Fruit fly (Drosophila melanogaster) whole organism, embryonic: Measurements from ENCODE around the gene Cyp4d14.
A peak's percentile ranks its signal among the peaks of the same experiment; 100 is the strongest.

Source experiments
- Adf1 ChIP-seq: fragments of 200-800 bp; sonication (Bioruptor generic); IDR thresholded peaks from 2 replicates; pipeline ENCODE4 v1.3.6; 2022; ENCODE audit warnings: missing biosample characterization, missing genetic modification characterization
- Atf6 ChIP-seq: fragments of 200-800 bp; sonication (Bioruptor generic); IDR thresholded peaks from 2 replicates; pipeline ENCODE4 v1.3.6; 2022; ENCODE audit warnings: missing biosample characterization, missing genetic modification characterization
- Bgb ChIP-seq: fragments of 200-800 bp; sonication (Bioruptor generic); IDR thresholded peaks from 2 replicates; pipeline ENCODE4 v1.3.6; 2022; ENCODE audit warnings: missing biosample characterization, missing genetic modification characterization; ENCODE audit not compliant: partially characterized antibody
- CG1024 ChIP-seq: fragments of 200-800 bp; sonication (Bioruptor generic); IDR thresholded peaks from 2 replicates; pipeline ENCODE4 v1.3.6; 2022; ENCODE audit warnings: missing biosample characterization, missing genetic modification characterization
- CG10321 ChIP-seq: fragments of 200-800 bp; sonication (Bioruptor generic); IDR thresholded peaks from 2 replicates; pipeline ENCODE4 v1.3.6; 2022; ENCODE audit warnings: missing biosample characterization, missing genetic modification characterization
- CG11560 ChIP-seq: fragments of 200-800 bp; sonication (Bioruptor generic); IDR thresholded peaks from 3 replicates; pipeline ENCODE4 v1.3.6; 2022; ENCODE audit warnings: missing biosample characterization, missing genetic modification characterization
- CG11723 ChIP-seq: fragments of 200-800 bp; sonication (Bioruptor generic); optimal IDR thresholded peaks from 2 replicates; lab custom pipeline; 2017; ENCODE audit warnings: missing biosample characterization, mild to moderate bottlenecking, missing genetic modification characterization
- CG13894 ChIP-seq: fragments of 200-800 bp; sonication (Bioruptor generic); optimal IDR thresholded peaks from 3 replicates; lab custom pipeline; 2018; ENCODE audit warnings: missing biosample characterization, mild to moderate bottlenecking, missing genetic modification characterization, moderate library complexity
- CG14667 ChIP-seq: fragments of 200-800 bp; sonication (Bioruptor generic); IDR thresholded peaks from 2 replicates; pipeline ENCODE4 v1.3.6; 2022; ENCODE audit warnings: missing biosample characterization, missing genetic modification characterization
- CG15514 ChIP-seq: fragments of 200-800 bp; sonication (Bioruptor generic); optimal IDR thresholded peaks from 3 replicates; lab custom pipeline; 2017; ENCODE audit warnings: missing biosample characterization, missing genetic modification characterization, mild to moderate bottlenecking, moderate library complexity, missing genetic modification reagents
- CG1603 ChIP-seq: fragments of 200-800 bp; sonication (Bioruptor generic); optimal IDR thresholded peaks from 2 replicates; lab custom pipeline; 2019; ENCODE audit warnings: missing biosample characterization, mild to moderate bottlenecking, missing genetic modification characterization, moderate library complexity
- CG17385 ChIP-seq: fragments of 200-800 bp; sonication (Bioruptor generic); optimal IDR thresholded peaks from 3 replicates; lab custom pipeline; 2018; ENCODE audit warnings: missing biosample characterization, mild to moderate bottlenecking, missing genetic modification characterization
- CG1792 ChIP-seq: fragments of 200-800 bp; sonication (Bioruptor generic); optimal IDR thresholded peaks from 2 replicates; lab custom pipeline; 2016; ENCODE audit warnings: missing biosample characterization, missing genetic modification characterization
- CG2120 ChIP-seq: fragments of 200-800 bp; sonication (Bioruptor generic); optimal IDR thresholded peaks from 3 replicates; lab custom pipeline; 2016; ENCODE audit warnings: missing biosample characterization, missing genetic modification characterization
- CG2199 ChIP-seq: fragments of 200-800 bp; sonication (Bioruptor generic); IDR thresholded peaks from 3 replicates; pipeline ENCODE4 v1.3.6; 2022; ENCODE audit warnings: missing biosample characterization, missing genetic modification characterization
- CG2678 ChIP-seq: fragments of 200-800 bp; sonication (Bioruptor generic); optimal IDR thresholded peaks from 3 replicates; lab custom pipeline; 2019; ENCODE audit warnings: missing biosample characterization, mild to moderate bottlenecking, missing genetic modification characterization, moderate library complexity
- CG2712 ChIP-seq: fragments of 200-800 bp; optimal IDR thresholded peaks from 3 replicates; lab custom pipeline; 2019; ENCODE audit warnings: missing biosample characterization, mild to moderate bottlenecking, missing genetic modification characterization, moderate library complexity
- CG3065 ChIP-seq: fragments of 200-800 bp; sonication (Bioruptor generic); optimal IDR thresholded peaks from 2 replicates; lab custom pipeline; 2016; ENCODE audit warnings: missing biosample characterization, missing genetic modification characterization
- CG34422 ChIP-seq: fragments of 200-800 bp; sonication (Bioruptor generic); IDR thresholded peaks from 3 replicates; pipeline ENCODE4 v1.3.6; 2022; ENCODE audit warnings: missing biosample characterization, missing genetic modification characterization
- CG4854 ChIP-seq: fragments of 200-800 bp; sonication (Bioruptor generic); optimal IDR thresholded peaks from 2 replicates; lab custom pipeline; 2016; ENCODE audit warnings: missing biosample characterization, missing genetic modification characterization, inconsistent platforms
- CG7357 ChIP-seq: fragments of 200-800 bp; sonication (Bioruptor generic); IDR thresholded peaks from 3 replicates; pipeline ENCODE4 v1.3.6; 2022; ENCODE audit warnings: missing biosample characterization, missing genetic modification characterization
- CG7372 ChIP-seq: fragments of 200-800 bp; sonication (Bioruptor generic); IDR thresholded peaks from 2 replicates; pipeline ENCODE4 v1.3.6; 2022; ENCODE audit warnings: missing biosample characterization, missing genetic modification characterization
- CG8359 ChIP-seq: fragments of 200-800 bp; sonication (Bioruptor generic); optimal IDR thresholded peaks from 2 replicates; lab custom pipeline; 2017; ENCODE audit warnings: missing biosample characterization, mild to moderate bottlenecking, missing genetic modification characterization, borderline replicate concordance
- Camta ChIP-seq: fragments of 200-800 bp; sonication (Bioruptor generic); optimal IDR thresholded peaks from 2 replicates; lab custom pipeline; 2016; ENCODE audit warnings: missing biosample characterization, missing genetic modification characterization
- Chrac-16 ChIP-seq: fragments of 200-800 bp; sonication (Bioruptor generic); optimal IDR thresholded peaks from 3 replicates; lab custom pipeline; 2016; ENCODE audit warnings: missing biosample characterization, missing genetic modification characterization
- Deaf1 ChIP-seq: fragments of 200-800 bp; optimal IDR thresholded peaks from 3 replicates; lab custom pipeline; 2019; ENCODE audit warnings: missing biosample characterization, mild to moderate bottlenecking, missing genetic modification characterization, moderate library complexity
- Gsc ChIP-seq: fragments of 200-800 bp; sonication (Bioruptor generic); IDR thresholded peaks from 2 replicates; pipeline ENCODE4 v1.3.6; 2022; ENCODE audit warnings: missing biosample characterization, missing genetic modification characterization
- HmgD ChIP-seq: fragments of 200-800 bp; sonication (Bioruptor generic); optimal IDR thresholded peaks from 3 replicates; lab custom pipeline; 2016; ENCODE audit warnings: missing biosample characterization, missing genetic modification characterization
- Opbp ChIP-seq: fragments of 200-800 bp; sonication (Bioruptor generic); IDR thresholded peaks from 3 replicates; pipeline ENCODE4 v1.3.6; 2022; ENCODE audit warnings: missing biosample characterization, missing genetic modification characterization; ENCODE audit not compliant: partially characterized antibody
- Poxn ChIP-seq: fragments of 200-800 bp; sonication (Bioruptor generic); IDR thresholded peaks from 2 replicates; pipeline ENCODE4 v1.3.6; 2022; ENCODE audit warnings: missing biosample characterization, missing genetic modification characterization
- Six4 ChIP-seq: fragments of 200-800 bp; sonication (Bioruptor generic); optimal IDR thresholded peaks from 2 replicates; lab custom pipeline; 2016; ENCODE audit warnings: missing biosample characterization, missing genetic modification characterization
- Stat92E ChIP-seq, 3 experiments: fragments of >200 bp in 2 of 3; fragments of 200-800 bp in 1 of 3; sonication (Bioruptor generic) in 1 of 3; optimal IDR thresholded peaks; 2 replicates each; lab custom pipeline; 2017 to 2019; ENCODE audit warnings: missing biosample characterization in 3 of 3, missing genetic modification characterization in 3 of 3, mild to moderate bottlenecking in 1 of 3, moderate library complexity in 1 of 3
- YL-1 ChIP-seq: fragments of 200-800 bp; sonication (Bioruptor generic); optimal IDR thresholded peaks from 3 replicates; lab custom pipeline; 2017; ENCODE audit warnings: missing biosample characterization, mild to moderate bottlenecking, missing genetic modification characterization
- bbx ChIP-seq: fragments of 200-800 bp; sonication (Bioruptor generic); IDR thresholded peaks from 2 replicates; pipeline ENCODE4 v1.3.6; 2022; ENCODE audit warnings: missing biosample characterization, missing genetic modification characterization; ENCODE audit not compliant: partially characterized antibody
- bsh ChIP-seq, 2 experiments: fragments of 200-800 bp; sonication (Bioruptor generic); optimal IDR thresholded peaks; 2 replicates each; lab custom pipeline; 2017 to 2018; ENCODE audit warnings: mild to moderate bottlenecking in 2 of 2, missing biosample characterization in 2 of 2, missing genetic modification characterization in 2 of 2, moderate library complexity in 1 of 2
- cg ChIP-seq: fragments of 200-800 bp; sonication (Bioruptor generic); optimal IDR thresholded peaks from 3 replicates; lab custom pipeline; 2019; ENCODE audit warnings: missing biosample characterization, mild to moderate bottlenecking, missing genetic modification characterization, moderate library complexity
- chn ChIP-seq: fragments of 200-800 bp; sonication (Bioruptor generic); optimal IDR thresholded peaks from 2 replicates; lab custom pipeline; 2016; ENCODE audit warnings: missing biosample characterization, missing genetic modification characterization
- corto ChIP-seq: fragments of 200-800 bp; sonication (Bioruptor generic); optimal IDR thresholded peaks from 2 replicates; lab custom pipeline; 2016; ENCODE audit warnings: missing biosample characterization, mild to moderate bottlenecking, missing genetic modification characterization, moderate library complexity
- crol ChIP-seq: fragments of 200-800 bp; sonication (Bioruptor generic); IDR thresholded peaks from 2 replicates; pipeline ENCODE4 v1.3.6; 2022; ENCODE audit warnings: missing biosample characterization, missing genetic modification characterization
- gce ChIP-seq: fragments of 200-800 bp; sonication (Bioruptor generic); IDR thresholded peaks from 3 replicates; pipeline ENCODE4 v1.3.6; 2022; ENCODE audit warnings: missing biosample characterization, missing genetic modification characterization
- gem ChIP-seq: fragments of 200-800 bp; sonication (Bioruptor generic); optimal IDR thresholded peaks from 2 replicates; lab custom pipeline; 2019; ENCODE audit warnings: missing biosample characterization, mild to moderate bottlenecking, missing genetic modification characterization, moderate library complexity
- grau ChIP-seq: fragments of 200-800 bp; optimal IDR thresholded peaks from 3 replicates; lab custom pipeline; 2019; ENCODE audit warnings: missing biosample characterization, mild to moderate bottlenecking, missing genetic modification characterization, moderate library complexity
- gsb-n ChIP-seq: fragments of 200-800 bp; sonication (Bioruptor generic); optimal IDR thresholded peaks from 3 replicates; lab custom pipeline; 2018; ENCODE audit warnings: missing biosample characterization, mild to moderate bottlenecking, missing genetic modification characterization
- onecut ChIP-seq: fragments of 200-800 bp; sonication (Bioruptor generic); IDR thresholded peaks from 2 replicates; pipeline ENCODE4 v1.3.6; 2022; ENCODE audit warnings: missing biosample characterization, missing genetic modification characterization
- peb ChIP-seq: fragments of 200-800 bp; sonication (Bioruptor generic); IDR thresholded peaks from 2 replicates; pipeline ENCODE4 v1.3.6; 2022; ENCODE audit warnings: missing biosample characterization, missing genetic modification characterization
- pita ChIP-seq: fragments of 200-800 bp; sonication (Bioruptor generic); optimal IDR thresholded peaks from 2 replicates; lab custom pipeline; 2017; ENCODE audit warnings: missing biosample characterization, mild to moderate bottlenecking, missing genetic modification characterization
- sd ChIP-seq: fragments of 200-800 bp; sonication (Bioruptor generic); optimal IDR thresholded peaks from 3 replicates; lab custom pipeline; 2018; ENCODE audit warnings: missing biosample characterization, mild to moderate bottlenecking, missing genetic modification characterization, moderate library complexity
- sens ChIP-seq: fragments of 200-800 bp; sonication (Bioruptor generic); peaks from one replicate; lab custom pipeline; 2016; ENCODE audit warnings: missing biosample characterization, missing genetic modification characterization
- sisA ChIP-seq: fragments of 200-800 bp; sonication (Bioruptor generic); IDR thresholded peaks from 2 replicates; pipeline ENCODE4 v1.3.6; 2022; ENCODE audit warnings: missing biosample characterization, missing genetic modification characterization
- slbo ChIP-seq: fragments of 200-800 bp; sonication (Bioruptor generic); IDR thresholded peaks from 2 replicates; pipeline ENCODE4 v1.3.6; 2022; ENCODE audit warnings: missing biosample characterization, missing genetic modification characterization
- tio ChIP-seq: fragments of 200-800 bp; sonication (Bioruptor generic); optimal IDR thresholded peaks from 2 replicates; lab custom pipeline; 2017; ENCODE audit warnings: missing biosample characterization, missing genetic modification characterization, inconsistent platforms

The Cyp4d14 gene

dm6 chrX:2155868-2156267 is 19.2 kb downstream of the Cyp4d14 start:
- TF ChIP-seq bbx = 0 out of 2 replicates have a peak, but pooled peaks have one; percentile 23
- TF ChIP-seq chn = peak; percentile 27
- TF ChIP-seq Deaf1 (tag; lab: Kevin White, UChicago) = peak; percentile 24
- TF ChIP-seq grau (tag; lab: Kevin White, UChicago) = no peak
- no peak for TF ChIP-seq CG2678 (tag; lab: Kevin White, UChicago)
- peak; percentile 52 for TF ChIP-seq HmgD (GFP tag; lab: Kevin White, UChicago)
- TF ChIP-seq CG34422 = 0 out of 3 replicates have a peak, but pooled peaks have one; percentile 32
- TF ChIP-seq sisA (GFP tag; lab: Robert Waterston, UW) = no peak
- no peak for TF ChIP-seq peb
- TF ChIP-seq CG17385 = no peak
- peak; percentile 43 for TF ChIP-seq Six4 (GFP tag; lab: Kevin White, UChicago)
- TF ChIP-seq CG3065 (GFP tag; lab: Kevin White, UChicago) = no peak
- TF ChIP-seq Camta (GFP tag; lab: Kevin White, UChicago) = no peak
- no peak for TF ChIP-seq Gsc (GFP tag; lab: Robert Waterston, UW)
- TF ChIP-seq tio (GFP tag; lab: Kevin White, UChicago) = no peak
- TF ChIP-seq CG1792 (GFP tag; lab: Kevin White, UChicago) = no peak
- no peak for TF ChIP-seq Poxn (GFP tag; lab: Robert Waterston, UW)
- peak; percentile 60; the same call in 1 of the 2 replicates for TF ChIP-seq Adf1 (GFP tag; lab: Robert Waterston, UW)
- TF ChIP-seq gsb-n = no peak
- no peak for TF ChIP-seq pita (GFP tag; lab: Kevin White, UChicago)
- TF ChIP-seq CG11723 (GFP tag; lab: Kevin White, UChicago) = no peak
- peak; percentile 59 for TF ChIP-seq cg (GFP tag; lab: Kevin White, UChicago)
- TF ChIP-seq onecut = no peak
- no peak for TF ChIP-seq CG7372
- peak; percentile 37; the same call in 1 of the 2 replicates for TF ChIP-seq Bgb (GFP tag; lab: Robert Waterston, UW)
- TF ChIP-seq gce (GFP tag; lab: Robert Waterston, UW) = no peak
- TF ChIP-seq CG7357 (GFP tag; lab: Robert Waterston, UW) = no peak
- no peak for TF ChIP-seq CG14667
- TF ChIP-seq CG15514 (GFP tag; lab: Kevin White, UChicago) = no peak
- TF ChIP-seq bsh (GFP tag; optimal IDR thresholded peaks at IDR 0.05; lab: Kevin White, UChicago) = peak in 1 of 2 experiments; percentile 7
- TF ChIP-seq Chrac-16 (GFP tag; lab: Kevin White, UChicago) = no peak
- no peak for TF ChIP-seq CG13894 (tag; lab: Kevin White, UChicago)
- 0 out of 2 replicates have a peak, but pooled peaks have one; percentile 21 for TF ChIP-seq CG1024
- TF ChIP-seq CG11560 = no peak
- peak; percentile 89 for TF ChIP-seq CG10321 (GFP tag; lab: Robert Waterston, UW)
- peak; percentile 76; the same call in 2 of the 3 replicates for TF ChIP-seq CG2199
- TF ChIP-seq Stat92E (GFP tag; optimal IDR thresholded peaks at IDR 0.05; lab: Kevin White, UChicago) = peak in 1 of 3 experiments; percentile 2
- no peak for TF ChIP-seq Atf6
- peak; percentile 32 for TF ChIP-seq YL-1 (GFP tag; lab: Kevin White, UChicago)
- no peak for TF ChIP-seq CG2120 (GFP tag; lab: Kevin White, UChicago)
- TF ChIP-seq sd (tag; lab: Kevin White, UChicago) = peak; percentile 43
- peak; percentile 97 for TF ChIP-seq crol (GFP tag; lab: Robert Waterston, UW)
- TF ChIP-seq CG2712 (tag; lab: Kevin White, UChicago) = peak; percentile 30
- no peak for TF ChIP-seq gem (tag; lab: Kevin White, UChicago)
- TF ChIP-seq slbo (GFP tag; lab: Robert Waterston, UW) = peak; percentile 41
- TF ChIP-seq CG1603 (tag; lab: Kevin White, UChicago) = peak; percentile 20
- TF ChIP-seq CG4854 (GFP tag; lab: Kevin White, UChicago) = no peak
- 0 out of 3 replicates have a peak, but pooled peaks have one; percentile 42 for TF ChIP-seq Opbp (GFP tag; lab: Robert Waterston, UW)
- TF ChIP-seq CG8359 = no peak
- TF ChIP-seq corto (GFP tag; lab: Kevin White, UChicago) = no peak
- peak; percentile 76 for TF ChIP-seq sens
